Fruit fly (Drosophila melanogaster) whole organism, prepupa: Measurements from ENCODE around the gene alpha-Est6.

Experiments used
- Blimp-1 ChIP-seq: fragments of 200-800 bp; sonication (Bioruptor generic); optimal IDR thresholded peaks from 3 replicates; lab custom pipeline; 2017; ENCODE audit warnings: missing biosample characterization, missing genetic modification characterization, mild to moderate bottlenecking, moderate library complexity, missing genetic modification reagents
- CG6854 ChIP-seq: fragments of 200-800 bp; sonication (Bioruptor generic); optimal IDR thresholded peaks from 2 replicates; lab custom pipeline; 2017; ENCODE audit warnings: missing biosample characterization, mild to moderate bottlenecking, missing genetic modification characterization
- CG8319 ChIP-seq: fragments of 200-800 bp; sonication (Bioruptor generic); optimal IDR thresholded peaks from 3 replicates; lab custom pipeline; 2016; ENCODE audit warnings: missing biosample characterization, missing genetic modification characterization
- Ets21C ChIP-seq: fragments of 200-800 bp; sonication (Bioruptor generic); optimal IDR thresholded peaks from 3 replicates; lab custom pipeline; 2016; ENCODE audit warnings: missing biosample characterization, missing genetic modification characterization
- Ets96B ChIP-seq: fragments of 200-800 bp; optimal IDR thresholded peaks from 2 replicates; lab custom pipeline; 2019; ENCODE audit warnings: missing biosample characterization, mild to moderate bottlenecking, missing genetic modification characterization, moderate library complexity
- Hr39 ChIP-seq: fragments of 200-800 bp; sonication (Bioruptor generic); optimal IDR thresholded peaks from 2 replicates; lab custom pipeline; 2016; ENCODE audit warnings: missing biosample characterization, missing genetic modification characterization
- OdsH ChIP-seq: fragments of 200-800 bp; sonication (Bioruptor generic); optimal IDR thresholded peaks from 3 replicates; lab custom pipeline; 2016; ENCODE audit warnings: missing biosample characterization, missing genetic modification characterization
- cyc ChIP-seq: fragments of 200-800 bp; sonication (Bioruptor generic); optimal IDR thresholded peaks from 3 replicates; lab custom pipeline; 2016; ENCODE audit warnings: missing biosample characterization, missing genetic modification characterization
- topi ChIP-seq: fragments of 200-800 bp; sonication (Bioruptor generic); optimal IDR thresholded peaks from 3 replicates; lab custom pipeline; 2016; ENCODE audit warnings: missing biosample characterization, missing genetic modification characterization

DNA sequence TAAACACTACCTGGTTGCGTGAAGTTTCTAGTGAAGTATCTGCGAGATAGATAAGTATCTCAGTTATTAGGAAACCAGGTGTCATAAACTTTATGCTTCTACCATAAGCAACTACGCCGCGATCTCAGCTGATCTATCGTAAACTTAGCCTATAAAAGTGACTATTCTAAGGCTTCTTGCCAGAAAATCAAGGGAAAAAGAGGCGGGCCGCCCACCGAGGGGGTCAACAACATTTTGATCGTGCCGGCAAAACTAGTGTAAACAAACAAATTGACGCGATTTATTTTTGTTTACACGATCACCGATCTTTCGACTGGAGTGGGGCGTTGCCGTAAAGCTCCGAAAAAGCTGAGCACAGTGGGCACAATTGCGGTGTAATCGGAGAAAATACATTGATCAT is 4.4 kb downstream of the alpha-Est6 start:
- TF ChIP-seq CG8319 (no peak), Hr39 (GFP tag; lab: Kevin White, UChicago) (no peak), topi (GFP tag; lab: Kevin White, UChicago) (no peak), Blimp-1 (no peak), Ets21C (GFP tag; lab: Kevin White, UChicago) (no peak), OdsH (GFP tag; lab: Kevin White, UChicago) (no peak), cyc (GFP tag; lab: Kevin White, UChicago) (no peak), CG6854 (GFP tag; lab: Kevin White, UChicago) (no peak), Ets96B (tag; lab: Kevin White, UChicago) (no peak)
